Fruit fly (Drosophila melanogaster): ENCODE results near the gene ase.

The ase gene

dm6 chrX:428192-428591, 32.4 kb upstream of the ase start:
- TF ChIP-seq sage (GFP tag; optimal IDR thresholded peaks at IDR 0.05) (no peak), Jra (GFP tag; optimal IDR thresholded peaks at IDR 0.05) (no peak), Rel (GFP tag; optimal IDR thresholded peaks at IDR 0.05) (no peak), Rel (tag; optimal IDR thresholded peaks at IDR 0.05) (no peak), dl (GFP tag; optimal IDR thresholded peaks at IDR 0.05; ENCODE audit: insufficient read depth in 1 of 2, partially characterized antibody in 2 of 2) (no peak), Hnf4 (GFP tag; optimal IDR thresholded peaks at IDR 0.05) (no peak), tai (GFP tag; optimal IDR thresholded peaks at IDR 0.05) (no peak)

DNA sequence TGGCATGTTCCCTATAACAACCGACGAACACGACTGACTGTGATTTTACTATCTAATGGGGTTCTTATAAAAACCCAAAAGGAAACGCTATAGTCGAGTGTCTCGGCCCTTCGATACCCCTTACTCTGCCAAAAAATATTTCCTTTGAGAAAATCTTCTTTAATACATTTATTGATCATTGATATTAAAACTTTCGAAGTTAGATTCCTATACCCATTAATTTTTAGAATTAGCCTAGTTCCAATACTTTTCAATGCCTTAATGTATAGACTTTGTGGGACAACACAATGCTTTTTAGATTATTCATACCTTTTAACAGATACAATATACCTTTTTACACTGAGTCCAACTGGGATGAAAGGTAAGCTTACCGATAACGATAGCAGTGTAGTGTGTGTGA, 23.1 kb upstream of the ase start, which contains the start of gene Pgcl:
TSS of gene Pgcl (minus strand) at position 45 of the 400 bp plus-strand sequence.
- TF ChIP-seq Hnf4 (GFP tag; optimal IDR thresholded peaks at IDR 0.05), result no peak
- TF ChIP-seq fru (GFP tag; optimal IDR thresholded peaks at IDR 0.05), result no peak
- TF ChIP-seq Hr78 (GFP tag; optimal IDR thresholded peaks at IDR 0.05), result no peak
- TF ChIP-seq rgr (GFP tag; optimal IDR thresholded peaks at IDR 0.05), result no peak
- no peak for TF ChIP-seq ey (GFP tag; optimal IDR thresholded peaks at IDR 0.05)
- TF ChIP-seq Dif (GFP tag; optimal IDR thresholded peaks at IDR 0.05; ENCODE audit: partially characterized antibody), result no peak
- no peak for TF ChIP-seq Mio (GFP tag; optimal IDR thresholded peaks at IDR 0.05)

DNA sequence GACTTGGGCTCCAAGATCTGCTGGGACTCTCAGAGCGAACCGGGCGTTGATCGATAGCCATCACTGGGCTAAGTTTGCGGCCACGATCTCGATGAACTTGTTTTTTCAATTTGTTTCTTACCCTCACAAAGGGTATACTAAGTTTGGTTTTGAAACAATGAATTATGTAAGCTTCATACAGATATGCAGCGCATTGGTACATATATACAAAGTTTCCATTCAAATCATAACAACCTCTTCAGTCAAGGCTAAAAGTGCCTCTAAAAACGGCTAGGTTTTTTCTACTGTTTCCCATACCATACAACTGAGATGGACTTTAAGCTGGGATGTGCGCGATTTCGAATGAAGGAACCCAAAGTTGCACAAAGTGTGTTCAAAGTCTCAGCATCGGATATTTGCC, 19.3 kb upstream of the ase start:
- TF ChIP-seq Sp1 (GFP tag; optimal IDR thresholded peaks at IDR 0.05) (peak; percentile 25), HLH106 (tag; optimal IDR thresholded peaks at IDR 0.05) (peak; percentile 28), woc (GFP tag; optimal IDR thresholded peaks at IDR 0.05) (peak; percentile 43), foxo (GFP tag; optimal IDR thresholded peaks at IDR 0.05) (peak in 1 of 2 experiments; percentile 37), lola (GFP tag; optimal IDR thresholded peaks at IDR 0.05) (no peak), dl (GFP tag; optimal IDR thresholded peaks at IDR 0.05; ENCODE audit: insufficient read depth in 1 of 2, partially characterized antibody in 2 of 2) (no peak), Rel (GFP tag; optimal IDR thresholded peaks at IDR 0.05) (no peak), Rel (tag; optimal IDR thresholded peaks at IDR 0.05) (no peak), ey (GFP tag; optimal IDR thresholded peaks at IDR 0.05) (peak; percentile 28), fru (GFP tag; optimal IDR thresholded peaks at IDR 0.05) (peak; percentile 57), Vsx2 (GFP tag; optimal IDR thresholded peaks at IDR 0.05; ENCODE audit: partially characterized antibody) (no peak), h (GFP tag; optimal IDR thresholded peaks at IDR 0.05) (peak; percentile 19)

DNA sequence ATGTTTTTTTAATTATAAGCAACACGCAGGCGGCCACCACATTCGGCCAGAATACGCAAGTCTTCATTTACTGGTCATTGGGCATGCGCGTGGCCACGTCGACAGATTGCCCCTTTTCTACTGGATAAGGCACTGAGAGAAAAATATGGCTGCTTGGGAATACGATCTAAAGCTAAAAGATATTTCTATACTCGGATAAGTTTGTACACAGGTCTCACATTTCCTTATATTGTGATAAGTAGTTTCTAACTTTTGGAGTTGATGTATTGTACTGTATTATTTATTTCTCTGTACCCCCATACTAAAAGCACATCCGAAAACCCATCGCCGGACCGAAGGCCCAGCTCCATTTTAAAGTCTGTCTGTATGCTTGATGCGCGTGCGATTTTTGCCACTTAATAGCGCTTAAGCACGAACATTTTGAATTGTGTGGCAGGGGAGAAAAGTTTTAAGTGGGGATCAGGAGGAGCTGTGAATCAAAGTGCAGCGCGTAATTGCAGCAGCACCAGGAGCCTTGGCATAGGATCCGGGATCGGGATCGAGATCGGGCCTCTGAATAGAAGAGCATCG, 16.5 kb upstream of the ase start:
- TF ChIP-seq dmrt93B (GFP tag; optimal IDR thresholded peaks at IDR 0.05) (peak; percentile 33), sage (GFP tag; optimal IDR thresholded peaks at IDR 0.05) (peak; percentile 23), tai (GFP tag; optimal IDR thresholded peaks at IDR 0.05) (peak; percentile 49), Hnf4 (GFP tag; optimal IDR thresholded peaks at IDR 0.05) (peak; percentile 60), brk (GFP tag; optimal IDR thresholded peaks at IDR 0.05) (peak; percentile 33), CG9705 (GFP tag; optimal IDR thresholded peaks at IDR 0.05) (no peak), psq (GFP tag; optimal IDR thresholded peaks at IDR 0.05) (peak; percentile 37), Sp1 (GFP tag; optimal IDR thresholded peaks at IDR 0.05) (peak; percentile 50), HLH106 (tag; optimal IDR thresholded peaks at IDR 0.05) (peak; percentile 58), br (GFP tag; optimal IDR thresholded peaks at IDR 0.05) (peak; percentile 66), h (GFP tag; optimal IDR thresholded peaks at IDR 0.05) (peak; percentile 77), foxo (GFP tag; optimal IDR thresholded peaks at IDR 0.05) (peak in 1 of 2 experiments; percentile 70), fru (GFP tag; optimal IDR thresholded peaks at IDR 0.05) (peak; percentile 68), N (GFP tag; optimal IDR thresholded peaks at IDR 0.05) (no peak), ey (GFP tag; optimal IDR thresholded peaks at IDR 0.05) (peak; percentile 68), Jra (GFP tag; optimal IDR thresholded peaks at IDR 0.05) (no peak), rgr (GFP tag; optimal IDR thresholded peaks at IDR 0.05) (peak; percentile 64), OdsH (GFP tag; optimal IDR thresholded peaks at IDR 0.05) (peak; percentile 69), Hr83 (GFP tag; optimal IDR thresholded peaks at IDR 0.05; ENCODE audit: poor library complexity, severe bottlenecking) (no peak), woc (GFP tag; optimal IDR thresholded peaks at IDR 0.05) (peak; percentile 54), sv (GFP tag; optimal IDR thresholded peaks at IDR 0.05) (no peak), Myc (optimal IDR thresholded peaks at IDR 0.05) (no peak)

dm6 chrX:446002-446401, 14.5 kb upstream of the ase start:
- no peak for TF ChIP-seq Jra (GFP tag; optimal IDR thresholded peaks at IDR 0.05)
- TF ChIP-seq CG32264 (GFP tag; optimal IDR thresholded peaks at IDR 0.05), result no peak
- TF ChIP-seq Myc (optimal IDR thresholded peaks at IDR 0.05), result no peak
- peak; percentile 9 for TF ChIP-seq dmrt93B (GFP tag; optimal IDR thresholded peaks at IDR 0.05)
- no peak for TF ChIP-seq brk (GFP tag; optimal IDR thresholded peaks at IDR 0.05)
- TF ChIP-seq Dfd (GFP tag; optimal IDR thresholded peaks at IDR 0.05), result no peak
- TF ChIP-seq Hr78 (GFP tag; optimal IDR thresholded peaks at IDR 0.05), result no peak
- no peak for TF ChIP-seq Abd-B (GFP tag; optimal IDR thresholded peaks at IDR 0.05)
- TF ChIP-seq HLH106 (tag; optimal IDR thresholded peaks at IDR 0.05), result peak; percentile 34
- TF ChIP-seq N (GFP tag; optimal IDR thresholded peaks at IDR 0.05), result no peak
- no peak for TF ChIP-seq Mio (GFP tag; optimal IDR thresholded peaks at IDR 0.05)
- TF ChIP-seq lola (GFP tag; optimal IDR thresholded peaks at IDR 0.05), result no peak
- TF ChIP-seq usp (GFP tag; optimal IDR thresholded peaks at IDR 0.05), result no peak
- TF ChIP-seq CrebA (GFP tag; optimal IDR thresholded peaks at IDR 0.05; ENCODE audit: borderline replicate concordance), result no peak
- TF ChIP-seq dsf (GFP tag; optimal IDR thresholded peaks at IDR 0.05; ENCODE audit: borderline replicate concordance), result no peak
- TF ChIP-seq sv (GFP tag; optimal IDR thresholded peaks at IDR 0.05), result no peak
- TF ChIP-seq br (GFP tag; optimal IDR thresholded peaks at IDR 0.05), result no peak
- TF ChIP-seq dl (GFP tag; optimal IDR thresholded peaks at IDR 0.05; ENCODE audit: insufficient read depth in 1 of 2, partially characterized antibody in 2 of 2), result no peak
- no peak for TF ChIP-seq Hnf4 (GFP tag; optimal IDR thresholded peaks at IDR 0.05)
- TF ChIP-seq psq (GFP tag; optimal IDR thresholded peaks at IDR 0.05), result no peak
- no peak for TF ChIP-seq rgr (GFP tag; optimal IDR thresholded peaks at IDR 0.05)
- TF ChIP-seq Dif (GFP tag; optimal IDR thresholded peaks at IDR 0.05; ENCODE audit: partially characterized antibody), result no peak
- TF ChIP-seq woc (GFP tag; optimal IDR thresholded peaks at IDR 0.05), result peak; percentile 63
- no peak for TF ChIP-seq tai (GFP tag; optimal IDR thresholded peaks at IDR 0.05)
- TF ChIP-seq h (GFP tag; optimal IDR thresholded peaks at IDR 0.05), result no peak
- no peak for TF ChIP-seq sage (GFP tag; optimal IDR thresholded peaks at IDR 0.05)
- TF ChIP-seq Hr83 (GFP tag; optimal IDR thresholded peaks at IDR 0.05; ENCODE audit: poor library complexity, severe bottlenecking), result no peak
- TF ChIP-seq foxo (GFP tag; optimal IDR thresholded peaks at IDR 0.05), result peak in 1 of 2 experiments; percentile 42
